Fruit fly (Drosophila melanogaster): ENCODE results near the gene fred.

dm6 chr2L:3877011-3877410 lies 114.5 kb downstream of the fred start:
- TF ChIP-seq ovo (GFP tag; optimal IDR thresholded peaks at IDR 0.05) = no peak
- TF ChIP-seq Crg-1 (GFP tag; optimal IDR thresholded peaks at IDR 0.05) = no peak
- no peak for TF ChIP-seq tj (GFP tag; optimal IDR thresholded peaks at IDR 0.05)
- TF ChIP-seq CG1620 (GFP tag; optimal IDR thresholded peaks at IDR 0.05) = no peak
- no peak for TF ChIP-seq cic (GFP tag; optimal IDR thresholded peaks at IDR 0.05)
- no peak for TF ChIP-seq CG33017 (tag; optimal IDR thresholded peaks at IDR 0.05)
- no peak for TF ChIP-seq kay (GFP tag; ENCODE audit: borderline replicate concordance)
- TF ChIP-seq Hr96 (GFP tag; optimal IDR thresholded peaks at IDR 0.05) = no peak
- no peak for TF ChIP-seq CG14711 (tag; optimal IDR thresholded peaks at IDR 0.05)
- no peak for TF ChIP-seq pad (GFP tag; optimal IDR thresholded peaks at IDR 0.05)
- no peak for TF ChIP-seq Clk (GFP tag; optimal IDR thresholded peaks at IDR 0.05)
- no peak for TF ChIP-seq CG12768 (GFP tag; optimal IDR thresholded peaks at IDR 0.05)

Measured in whole organism, adult.